Fruit fly (Drosophila melanogaster) whole organism, embryonic: ENCODE measurements around the gene CG14628.
A peak's percentile ranks its signal among the peaks of the same experiment; 100 is the strongest.

Experiments used
- Ada2b ChIP-seq: fragments of 200-800 bp; sonication (Bioruptor generic); IDR thresholded peaks from 2 replicates; pipeline ENCODE4 v1.3.6; 2022; ENCODE audit warnings: missing biosample characterization, missing genetic modification characterization
- Aef1 ChIP-seq: fragments of 200-800 bp; sonication (Bioruptor generic); IDR thresholded peaks from 3 replicates; pipeline ENCODE4 v1.3.6; 2022; ENCODE audit warnings: missing biosample characterization, missing genetic modification characterization
- CG10462 ChIP-seq: fragments of 200-800 bp; sonication (Bioruptor generic); optimal IDR thresholded peaks from 2 replicates; lab custom pipeline; 2016; ENCODE audit warnings: missing biosample characterization, missing genetic modification characterization
- CG10565 ChIP-seq: fragments of 200-800 bp; sonication (Bioruptor generic); optimal IDR thresholded peaks from 3 replicates; lab custom pipeline; 2016; ENCODE audit warnings: missing biosample characterization, mild to moderate bottlenecking, missing genetic modification characterization
- CG11085 ChIP-seq: fragments of 200-800 bp; sonication (Bioruptor generic); IDR thresholded peaks from 2 replicates; pipeline ENCODE4 v1.3.6; 2022; ENCODE audit warnings: missing biosample characterization, missing genetic modification characterization
- CG11560 ChIP-seq: fragments of 200-800 bp; sonication (Bioruptor generic); IDR thresholded peaks from 3 replicates; pipeline ENCODE4 v1.3.6; 2022; ENCODE audit warnings: missing biosample characterization, missing genetic modification characterization
- CG14667 ChIP-seq: fragments of 200-800 bp; sonication (Bioruptor generic); IDR thresholded peaks from 2 replicates; pipeline ENCODE4 v1.3.6; 2022; ENCODE audit warnings: missing biosample characterization, missing genetic modification characterization
- CG14710 ChIP-seq: fragments of 200-800 bp; sonication (Bioruptor generic); optimal IDR thresholded peaks from 3 replicates; lab custom pipeline; 2019; ENCODE audit warnings: missing biosample characterization, mild to moderate bottlenecking, missing genetic modification characterization, moderate library complexity
- CG14965 ChIP-seq: fragments of 200-800 bp; sonication (Bioruptor generic); optimal IDR thresholded peaks from 2 replicates; lab custom pipeline; 2016; ENCODE audit warnings: missing biosample characterization, missing genetic modification characterization, borderline replicate concordance
- CG15601 ChIP-seq: fragments of 200-800 bp; sonication (Bioruptor generic); optimal IDR thresholded peaks from 3 replicates; lab custom pipeline; 2019; ENCODE audit warnings: missing biosample characterization, mild to moderate bottlenecking, missing genetic modification characterization, moderate library complexity
- CG16813 ChIP-seq: fragments of 200-800 bp; sonication (Bioruptor generic); IDR thresholded peaks from 3 replicates; pipeline ENCODE4 v1.3.6; 2022; ENCODE audit warnings: missing biosample characterization, missing genetic modification characterization; ENCODE audit not compliant: partially characterized antibody
- CG18262 ChIP-seq: fragments of 200-800 bp; optimal IDR thresholded peaks from 3 replicates; lab custom pipeline; 2019; ENCODE audit warnings: missing biosample characterization, mild to moderate bottlenecking, missing genetic modification characterization, moderate library complexity
- CG2875 ChIP-seq: fragments of 200-800 bp; sonication (Bioruptor generic); optimal IDR thresholded peaks from 2 replicates; lab custom pipeline; 2017; ENCODE audit warnings: missing biosample characterization, mild to moderate bottlenecking, missing genetic modification characterization, missing genetic modification reagents
- CG3163 ChIP-seq: fragments of 200-800 bp; sonication (Bioruptor generic); optimal IDR thresholded peaks from 3 replicates; lab custom pipeline; 2016; ENCODE audit warnings: missing biosample characterization, missing genetic modification characterization
- CG3838 ChIP-seq: fragments of 200-800 bp; sonication (Bioruptor generic); optimal IDR thresholded peaks from 3 replicates; lab custom pipeline; 2016; ENCODE audit warnings: missing biosample characterization, missing genetic modification characterization
- CG5953 ChIP-seq: fragments of 200-800 bp; sonication (Bioruptor generic); IDR thresholded peaks from 2 replicates; pipeline ENCODE4 v1.3.6; 2022; ENCODE audit warnings: missing biosample characterization, missing genetic modification characterization
- CG8089 ChIP-seq: fragments of 200-800 bp; sonication (Bioruptor generic); optimal IDR thresholded peaks from 3 replicates; lab custom pipeline; 2016; ENCODE audit warnings: missing biosample characterization, missing genetic modification characterization
- CG8359 ChIP-seq: fragments of 200-800 bp; sonication (Bioruptor generic); optimal IDR thresholded peaks from 2 replicates; lab custom pipeline; 2017; ENCODE audit warnings: missing biosample characterization, mild to moderate bottlenecking, missing genetic modification characterization, borderline replicate concordance
- CG8765 ChIP-seq: fragments of 200-800 bp; sonication (Bioruptor generic); IDR thresholded peaks from 2 replicates; pipeline ENCODE4 v1.3.6; 2022; ENCODE audit warnings: missing biosample characterization, missing genetic modification characterization
- CG9727 ChIP-seq: fragments of 200-800 bp; sonication (Bioruptor generic); optimal IDR thresholded peaks from 3 replicates; lab custom pipeline; 2017; ENCODE audit warnings: missing biosample characterization, mild to moderate bottlenecking, missing genetic modification characterization
- ERR ChIP-seq: fragments of 200-800 bp; sonication (Bioruptor generic); optimal IDR thresholded peaks from 2 replicates; lab custom pipeline; 2016; ENCODE audit warnings: missing biosample characterization, missing genetic modification characterization
- Fer2 ChIP-seq: fragments of 200-800 bp; sonication (Bioruptor generic); optimal IDR thresholded peaks from 2 replicates; lab custom pipeline; 2018; ENCODE audit warnings: missing biosample characterization, mild to moderate bottlenecking, missing genetic modification characterization, moderate library complexity
- Gug ChIP-seq: fragments of 200-800 bp; sonication (Bioruptor generic); IDR thresholded peaks from 4 replicates; pipeline ENCODE4 v1.3.6; 2022; ENCODE audit warnings: missing biosample characterization, missing genetic modification characterization
- Hmr ChIP-seq: fragments of 200-800 bp; sonication (Bioruptor generic); optimal IDR thresholded peaks from 3 replicates; lab custom pipeline; 2017; ENCODE audit warnings: mild to moderate bottlenecking, missing biosample characterization, missing genetic modification reagents, missing genetic modification characterization
- Lim3 ChIP-seq: fragments of 200-800 bp; sonication (Bioruptor generic); IDR thresholded peaks from 2 replicates; pipeline ENCODE4 v1.3.6; 2022; ENCODE audit warnings: missing biosample characterization, missing genetic modification characterization
- MBD-R2 ChIP-seq: fragments of 200-800 bp; sonication (Bioruptor generic); IDR thresholded peaks from 2 replicates; pipeline ENCODE4 v1.3.6; 2022; ENCODE audit warnings: missing biosample characterization, missing genetic modification characterization
- NFAT ChIP-seq: fragments of 200-800 bp; sonication (Bioruptor generic); IDR thresholded peaks from 2 replicates; pipeline ENCODE4 v1.3.6; 2022; ENCODE audit warnings: missing biosample characterization, missing genetic modification characterization
- Nf-YA ChIP-seq: fragments of 200-800 bp; sonication (Bioruptor generic); IDR thresholded peaks from 2 replicates; pipeline ENCODE4 v1.3.6; 2022; ENCODE audit warnings: missing biosample characterization, missing genetic modification characterization
- Nf-YC ChIP-seq: fragments of 200-800 bp; optimal IDR thresholded peaks from 3 replicates; lab custom pipeline; 2019; ENCODE audit warnings: missing biosample characterization, mild to moderate bottlenecking, missing genetic modification characterization, moderate library complexity
- Sox102F ChIP-seq: fragments of 200-800 bp; sonication (Bioruptor generic); optimal IDR thresholded peaks from 2 replicates; lab custom pipeline; 2018; ENCODE audit warnings: missing biosample characterization, mild to moderate bottlenecking, missing genetic modification characterization, moderate library complexity
- ap ChIP-seq: fragments of 200-800 bp; sonication (Bioruptor generic); IDR thresholded peaks from 2 replicates; pipeline ENCODE4 v1.3.6; 2022; ENCODE audit warnings: missing biosample characterization, missing genetic modification characterization
- ash1 ChIP-seq: fragments of 200-800 bp; sonication (Bioruptor generic); optimal IDR thresholded peaks from 2 replicates; lab custom pipeline; 2018; ENCODE audit warnings: missing biosample characterization, mild to moderate bottlenecking, missing genetic modification characterization
- bab2 ChIP-seq: fragments of 200-800 bp; sonication (Bioruptor generic); optimal IDR thresholded peaks from 2 replicates; lab custom pipeline; 2016; ENCODE audit warnings: missing biosample characterization, missing genetic modification characterization
- chm ChIP-seq: fragments of 200-800 bp; sonication (Bioruptor generic); IDR thresholded peaks from 2 replicates; pipeline ENCODE4 v1.3.6; 2022; ENCODE audit warnings: missing biosample characterization, missing genetic modification characterization
- dm ChIP-seq: fragments of 200-800 bp; sonication (Bioruptor generic); optimal IDR thresholded peaks from 3 replicates; lab custom pipeline; 2016; ENCODE audit warnings: missing biosample characterization, missing genetic modification characterization
- dysf ChIP-seq: fragments of 200-800 bp; sonication (Bioruptor generic); IDR thresholded peaks from 3 replicates; pipeline ENCODE4 v1.3.6; 2022; ENCODE audit warnings: missing biosample characterization, missing genetic modification characterization
- fu2 ChIP-seq: fragments of 200-800 bp; sonication (Bioruptor generic); optimal IDR thresholded peaks from 2 replicates; lab custom pipeline; 2016; ENCODE audit warnings: missing biosample characterization, missing genetic modification characterization
- gce ChIP-seq: fragments of 200-800 bp; sonication (Bioruptor generic); IDR thresholded peaks from 3 replicates; pipeline ENCODE4 v1.3.6; 2022; ENCODE audit warnings: missing biosample characterization, missing genetic modification characterization
- gsb-n ChIP-seq: fragments of 200-800 bp; sonication (Bioruptor generic); optimal IDR thresholded peaks from 3 replicates; lab custom pipeline; 2018; ENCODE audit warnings: missing biosample characterization, mild to moderate bottlenecking, missing genetic modification characterization
- jigr1 ChIP-seq: fragments of 200-800 bp; sonication (Bioruptor generic); IDR thresholded peaks from 3 replicates; pipeline ENCODE4 v1.3.6; 2022; ENCODE audit warnings: missing biosample characterization, missing genetic modification characterization
- jing ChIP-seq: fragments of 200-800 bp; sonication (Bioruptor generic); optimal IDR thresholded peaks from 2 replicates; lab custom pipeline; 2018; ENCODE audit warnings: missing biosample characterization, mild to moderate bottlenecking, missing genetic modification characterization
- klu ChIP-seq: fragments of 200-800 bp; sonication (Bioruptor generic); IDR thresholded peaks from 2 replicates; pipeline ENCODE4 v1.3.6; 2022; ENCODE audit warnings: missing biosample characterization, missing genetic modification characterization
- lbe ChIP-seq: fragments of 200-800 bp; sonication (Bioruptor generic); optimal IDR thresholded peaks from 2 replicates; lab custom pipeline; 2016; ENCODE audit warnings: missing biosample characterization, mild to moderate bottlenecking, missing genetic modification characterization
- phol ChIP-seq: fragments of 200-800 bp; sonication (Bioruptor generic); optimal IDR thresholded peaks from 3 replicates; lab custom pipeline; 2018; ENCODE audit warnings: missing biosample characterization, mild to moderate bottlenecking, missing genetic modification characterization, moderate library complexity
- pnt ChIP-seq: fragments of 200-800 bp; sonication (Bioruptor generic); optimal IDR thresholded peaks from 3 replicates; lab custom pipeline; 2016; ENCODE audit warnings: missing biosample characterization, missing genetic modification characterization
- pum ChIP-seq: fragments of 200-800 bp; sonication (Bioruptor generic); optimal IDR thresholded peaks from 2 replicates; lab custom pipeline; 2016; ENCODE audit warnings: missing biosample characterization, missing genetic modification characterization
- sqz ChIP-seq: fragments of 200-800 bp; sonication (Bioruptor generic); optimal IDR thresholded peaks from 3 replicates; lab custom pipeline; 2018; ENCODE audit warnings: missing biosample characterization, mild to moderate bottlenecking, missing genetic modification characterization
- stc ChIP-seq: fragments of 200-800 bp; sonication (Bioruptor generic); IDR thresholded peaks from 2 replicates; pipeline ENCODE4 v1.3.6; 2022; ENCODE audit warnings: missing biosample characterization, missing genetic modification characterization
- tin ChIP-seq: fragments of 200-800 bp; sonication (Bioruptor generic); optimal IDR thresholded peaks from 3 replicates; lab custom pipeline; 2016; ENCODE audit warnings: missing biosample characterization, missing genetic modification characterization
- tio ChIP-seq: fragments of 200-800 bp; sonication (Bioruptor generic); optimal IDR thresholded peaks from 2 replicates; lab custom pipeline; 2017; ENCODE audit warnings: missing biosample characterization, missing genetic modification characterization, inconsistent platforms
- vfl ChIP-seq: fragments of 200-800 bp; sonication (Bioruptor generic); optimal IDR thresholded peaks from 2 replicates; lab custom pipeline; 2016; ENCODE audit warnings: missing biosample characterization, missing genetic modification characterization
- wek ChIP-seq: fragments of 200-800 bp; sonication (Bioruptor generic); optimal IDR thresholded peaks from 3 replicates; lab custom pipeline; 2018; ENCODE audit warnings: missing biosample characterization, mild to moderate bottlenecking, missing genetic modification characterization, moderate library complexity
- yki ChIP-seq: fragments of >200 bp; optimal IDR thresholded peaks from 3 replicates; lab custom pipeline; 2018

CG14628 gene

DNA sequence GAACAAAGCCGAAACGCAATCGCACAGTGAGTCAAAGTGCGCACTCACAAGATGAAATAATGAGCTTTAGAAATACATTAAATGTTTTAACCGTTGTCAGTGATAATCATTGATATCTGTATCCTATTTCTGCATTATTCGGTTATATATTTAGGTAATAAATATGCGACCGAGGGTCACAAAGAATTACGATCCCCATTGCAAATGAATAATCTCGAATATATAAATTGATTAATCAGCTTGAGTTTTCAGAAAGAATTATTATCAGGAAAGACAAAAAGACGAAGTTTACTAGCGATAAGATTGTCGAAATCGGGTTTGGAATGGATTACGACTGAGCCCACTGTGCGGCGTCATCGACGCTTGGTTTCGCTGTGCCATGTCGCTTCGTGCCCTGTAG, 25.6 kb downstream of the CG14628 start (continued):
- no peak for TF ChIP-seq NFAT (GFP tag; lab: Robert Waterston, UW)
- no peak for TF ChIP-seq gce (GFP tag; lab: Robert Waterston, UW)
- TF ChIP-seq stc (GFP tag; lab: Robert Waterston, UW), result no peak
- no peak for TF ChIP-seq CG8765 (GFP tag; lab: Robert Waterston, UW)
- no peak for TF ChIP-seq Nf-YA (GFP tag; lab: Robert Waterston, UW)
- TF ChIP-seq gsb-n (tag; lab: Kevin White, UChicago), result no peak
- TF ChIP-seq Fer2 (tag; lab: Kevin White, UChicago), result no peak
- peak; percentile 40; the same call in 1 of the 2 replicates for TF ChIP-seq Ada2b
- TF ChIP-seq CG14667 (GFP tag; lab: Robert Waterston, UW), result no peak
- TF ChIP-seq CG2875 (GFP tag; lab: Kevin White, UChicago), result no peak
- TF ChIP-seq CG8359 (GFP tag; lab: Kevin White, UChicago), result no peak
- no peak for TF ChIP-seq CG10462
- no peak for TF ChIP-seq pnt (GFP tag; lab: Kevin White, UChicago)
- no peak for TF ChIP-seq ash1
- TF ChIP-seq pum (GFP tag; lab: Kevin White, UChicago), result no peak
- TF ChIP-seq tin (GFP tag; lab: Kevin White, UChicago), result no peak
- peak; percentile 51 for TF ChIP-seq CG18262 (tag; lab: Kevin White, UChicago)
- TF ChIP-seq CG15601, result no peak
- no peak for TF ChIP-seq Gug (GFP tag; lab: Robert Waterston, UW)
- TF ChIP-seq jigr1 (GFP tag; lab: Robert Waterston, UW), result no peak
- no peak for TF ChIP-seq CG16813 (GFP tag; lab: Robert Waterston, UW)
- no peak for TF ChIP-seq CG8089 (GFP tag; lab: Kevin White, UChicago)
- TF ChIP-seq MBD-R2 (GFP tag; lab: Robert Waterston, UW), result no peak
- no peak for TF ChIP-seq chm (GFP tag; lab: Robert Waterston, UW)
- TF ChIP-seq Lim3 (GFP tag; lab: Robert Waterston, UW), result no peak
- no peak for TF ChIP-seq ap (GFP tag; lab: Robert Waterston, UW)
- TF ChIP-seq CG9727 (GFP tag; lab: Kevin White, UChicago), result peak; percentile 59
- no peak for TF ChIP-seq CG5953
- TF ChIP-seq Hmr (GFP tag; lab: Kevin White, UChicago), result peak; percentile 70
- no peak for TF ChIP-seq sqz (GFP tag; lab: Kevin White, UChicago)
- no peak for TF ChIP-seq CG14710
- TF ChIP-seq Nf-YC, result peak; percentile 23
- TF ChIP-seq wek (GFP tag; lab: Kevin White, UChicago), result no peak
- peak; percentile 30 for TF ChIP-seq tio (GFP tag; lab: Kevin White, UChicago)
- TF ChIP-seq jing, result no peak
- no peak for TF ChIP-seq CG11560 (tag; lab: Robert Waterston, UW)
- TF ChIP-seq klu (GFP tag; lab: Robert Waterston, UW), result no peak
- no peak for TF ChIP-seq yki (lab: Kevin White, UChicago)
- TF ChIP-seq lbe (GFP tag; lab: Kevin White, UChicago), result peak; percentile 45
- no peak for TF ChIP-seq CG14965
- no peak for TF ChIP-seq bab2 (GFP tag; lab: Kevin White, UChicago)
- TF ChIP-seq dm (GFP tag; lab: Kevin White, UChicago), result no peak
- peak; percentile 8 for TF ChIP-seq vfl
- no peak for TF ChIP-seq phol (tag; lab: Kevin White, UChicago)
- TF ChIP-seq CG3838 (GFP tag; lab: Kevin White, UChicago), result no peak
- TF ChIP-seq CG11085 (GFP tag; lab: Robert Waterston, UW), result no peak
- TF ChIP-seq Sox102F (GFP tag; lab: Kevin White, UChicago), result peak; percentile 33
- TF ChIP-seq dysf, result peak; percentile 66; the same call in 2 of the 3 replicates
- TF ChIP-seq Aef1 (GFP tag; lab: Robert Waterston, UW), result no peak
- TF ChIP-seq fu2, result peak; percentile 3
- TF ChIP-seq CG10565, result no peak
- TF ChIP-seq CG3163 (GFP tag; lab: Kevin White, UChicago), result no peak
- TF ChIP-seq ERR (GFP tag; lab: Kevin White, UChicago), result no peak
